Fruit fly (Drosophila melanogaster) whole organism, pupa: ENCODE data around the gene PpD6.

ENCODE experiments used
- CG10348 ChIP-seq: fragments of 200-800 bp; sonication (Bioruptor generic); IDR thresholded peaks from 2 replicates; pipeline ENCODE4 v1.3.6; 2022; ENCODE audit warnings: missing biosample characterization, missing genetic modification characterization
- CG12605 ChIP-seq: fragments of 200-800 bp; sonication (Bioruptor generic); IDR thresholded peaks from 2 replicates; pipeline ENCODE4 v1.3.6; 2022; ENCODE audit warnings: missing biosample characterization, missing genetic modification characterization
- CG13204 ChIP-seq: fragments of 200-800 bp; sonication (Bioruptor generic); optimal IDR thresholded peaks from 2 replicates; lab custom pipeline; 2018; ENCODE audit warnings: missing biosample characterization, mild to moderate bottlenecking, missing genetic modification characterization, moderate library complexity
- CG14655 ChIP-seq: fragments of 200-800 bp; sonication (Bioruptor generic); optimal IDR thresholded peaks from 3 replicates; lab custom pipeline; 2017; ENCODE audit warnings: mild to moderate bottlenecking, missing biosample characterization, missing genetic modification reagents, missing genetic modification characterization
- CG15710 ChIP-seq: fragments of 200-800 bp; sonication (Bioruptor generic); optimal IDR thresholded peaks from 2 replicates; lab custom pipeline; 2018; ENCODE audit warnings: missing biosample characterization, mild to moderate bottlenecking, missing genetic modification characterization, moderate library complexity
- CG17806 ChIP-seq: fragments of 200-800 bp; sonication (Bioruptor generic); optimal IDR thresholded peaks from 2 replicates; lab custom pipeline; 2018; ENCODE audit warnings: missing biosample characterization, mild to moderate bottlenecking, missing genetic modification characterization, moderate library complexity
- CG32121 ChIP-seq: fragments of 200-800 bp; sonication (Bioruptor generic); IDR thresholded peaks from 2 replicates; pipeline ENCODE4 v1.3.6; 2022; ENCODE audit warnings: missing biosample characterization, missing genetic modification characterization
- CG4496 ChIP-seq: fragments of 200-800 bp; sonication (Bioruptor generic); IDR thresholded peaks from 3 replicates; pipeline ENCODE4 v1.3.6; 2022; ENCODE audit warnings: missing biosample characterization, missing genetic modification characterization
- CG8159 ChIP-seq: fragments of 200-800 bp; sonication (Bioruptor generic); optimal IDR thresholded peaks from 3 replicates; lab custom pipeline; 2018; ENCODE audit warnings: missing biosample characterization, mild to moderate bottlenecking, missing genetic modification characterization, moderate library complexity
- CG8301 ChIP-seq: fragments of 200-800 bp; sonication (Bioruptor generic); optimal IDR thresholded peaks from 2 replicates; lab custom pipeline; 2018; ENCODE audit warnings: missing biosample characterization, mild to moderate bottlenecking, missing genetic modification characterization
- CG9948 ChIP-seq: fragments of 200-800 bp; sonication (Bioruptor generic); optimal IDR thresholded peaks from 2 replicates; lab custom pipeline; 2018; ENCODE audit warnings: missing biosample characterization, mild to moderate bottlenecking, missing genetic modification characterization, moderate library complexity
- D1 ChIP-seq: fragments of 200-800 bp; sonication (Bioruptor generic); optimal IDR thresholded peaks from 2 replicates; lab custom pipeline; 2018; ENCODE audit warnings: missing biosample characterization, mild to moderate bottlenecking, missing genetic modification characterization, moderate library complexity
- EcR ChIP-seq: fragments of 200-800 bp; sonication (Bioruptor generic); optimal IDR thresholded peaks from 3 replicates; lab custom pipeline; 2019; ENCODE audit warnings: missing biosample characterization, missing genetic modification characterization, mild to moderate bottlenecking, moderate library complexity, missing genetic modification reagents
- Ets98B ChIP-seq: fragments of 200-800 bp; sonication (Bioruptor generic); IDR thresholded peaks from 2 replicates; pipeline ENCODE4 v1.3.6; 2022; ENCODE audit warnings: missing biosample characterization, missing genetic modification characterization
- Pif1A ChIP-seq: fragments of 200-800 bp; sonication (Bioruptor generic); optimal IDR thresholded peaks from 3 replicates; lab custom pipeline; 2016; ENCODE audit warnings: missing biosample characterization, missing genetic modification characterization
- Pif1B ChIP-seq: fragments of 200-800 bp; sonication (Bioruptor generic); optimal IDR thresholded peaks from 3 replicates; lab custom pipeline; 2016; ENCODE audit warnings: missing biosample characterization, missing genetic modification characterization
- Snoo ChIP-seq: fragments of 200-800 bp; sonication (Bioruptor generic); optimal IDR thresholded peaks from 3 replicates; lab custom pipeline; 2017; ENCODE audit warnings: missing biosample characterization, mild to moderate bottlenecking, missing genetic modification characterization, inconsistent platforms
- fd96Ca ChIP-seq: fragments of 200-800 bp; sonication (Bioruptor generic); IDR thresholded peaks from 3 replicates; pipeline ENCODE4 v1.3.6; 2022; ENCODE audit warnings: missing biosample characterization, missing genetic modification characterization
- rn ChIP-seq: fragments of 200-800 bp; sonication (Bioruptor generic); IDR thresholded peaks from 2 replicates; pipeline ENCODE4 v1.3.6; 2022; ENCODE audit warnings: missing biosample characterization, missing genetic modification characterization

Gene PpD6

dm6 chr2L:3122216-3122615 is 12.7 kb downstream of the PpD6 start:
- TF ChIP-seq EcR (GFP tag; lab: Kevin White, UChicago) (no peak), CG14655 (GFP tag; lab: Kevin White, UChicago) (no peak), fd96Ca (GFP tag; lab: Robert Waterston, UW) (no peak), CG9948 (tag; lab: Kevin White, UChicago) (no peak), CG32121 (GFP tag; lab: Robert Waterston, UW) (no peak), CG10348 (GFP tag; lab: Robert Waterston, UW) (no peak), Snoo (tag; lab: Kevin White, UChicago) (no peak), CG15710 (tag; lab: Kevin White, UChicago) (no peak)
- TF ChIP-seq, all 21 proteins: peak for 0

- TF ChIP-seq Pif1A (no peak), CG4496 (GFP tag; lab: Robert Waterston, UW) (no peak)
Observed at dm6 chr2L:3123562-3124345, 14.3 kb downstream of the PpD6 start.

dm6 chr2L:3124500-3124977 is 15.1 kb downstream of the PpD6 start:
- TF ChIP-seq CG4496 (GFP tag; lab: Robert Waterston, UW): peak; percentile 51; the same call in 2 of the 3 replicates
- peak; percentile 51; the same call in 1 of the 2 replicates for TF ChIP-seq Ets98B (GFP tag; lab: Robert Waterston, UW)
- TF ChIP-seq CG12605: peak; percentile 66
- TF ChIP-seq CG32121 (GFP tag; lab: Robert Waterston, UW): peak; percentile 25; the same call in 1 of the 2 replicates
- TF ChIP-seq EcR (GFP tag; lab: Kevin White, UChicago): peak; percentile 80
- no peak for TF ChIP-seq rn
- TF ChIP-seq CG8301 (tag; lab: Kevin White, UChicago): no peak
- TF ChIP-seq CG13204: peak; percentile 76
- no peak for TF ChIP-seq CG14655 (GFP tag; lab: Kevin White, UChicago)

dm6 chr2L:3127813-3128212 is 18.3 kb downstream of the PpD6 start:
- TF ChIP-seq CG32121 (GFP tag; lab: Robert Waterston, UW): no peak
- no peak for TF ChIP-seq fd96Ca (GFP tag; lab: Robert Waterston, UW)
- no peak for TF ChIP-seq CG17806
- no peak for TF ChIP-seq CG15710 (tag; lab: Kevin White, UChicago)
- no peak for TF ChIP-seq CG13204
- TF ChIP-seq Snoo (tag; lab: Kevin White, UChicago): no peak
- TF ChIP-seq, all 21 proteins: peak for 0

dm6 chr2L:3128335-3128734 is 18.9 kb downstream of the PpD6 start, which contains the start of gene CG15403:
Gene CG15403 (plus strand): TSS chr2L:3128635.
- TF ChIP-seq CG13204: no peak
- no peak for TF ChIP-seq CG15710 (tag; lab: Kevin White, UChicago)

dm6 chr2L:3130417-3130816 is 20.9 kb downstream of the PpD6 start:
- TF ChIP-seq CG8301 (tag; lab: Kevin White, UChicago) (no peak), CG9948 (tag; lab: Kevin White, UChicago) (no peak), CG8159 (tag; lab: Kevin White, UChicago) (no peak), CG12605 (no peak), CG13204 (no peak), CG14655 (GFP tag; lab: Kevin White, UChicago) (no peak), Pif1A (no peak), Pif1B (no peak), CG10348 (GFP tag; lab: Robert Waterston, UW) (no peak)

- TF ChIP-seq CG4496 (GFP tag; lab: Robert Waterston, UW) (peak; percentile 25; the same call in 1 of the 3 replicates), Snoo (tag; lab: Kevin White, UChicago) (no peak)
Observed at dm6 chr2L:3131641-3132040, 22.2 kb downstream of the PpD6 start.

- TF ChIP-seq Pif1B (no peak), D1 (tag; lab: Kevin White, UChicago) (no peak), Ets98B (GFP tag; lab: Robert Waterston, UW) (no peak), CG8301 (tag; lab: Kevin White, UChicago) (no peak), fd96Ca (GFP tag; lab: Robert Waterston, UW) (no peak), rn (no peak), CG12605 (no peak), CG15710 (tag; lab: Kevin White, UChicago) (no peak)
Observed at dm6 chr2L:3143908-3144307, 34.4 kb downstream of the PpD6 start.
